Fruit fly (Drosophila melanogaster): ENCODE measurements around the gene sgl.

Gene sgl

dm6 chr3L:6968961-6969814, 4.6 kb upstream of the sgl start, which contains the start of the genes Mis12 and CG9953 (continued):
- TF ChIP-seq CG9437 (GFP tag; optimal IDR thresholded peaks at IDR 0.05), result peak; percentile 92
- TF ChIP-seq CG8359 (GFP tag; optimal IDR thresholded peaks at IDR 0.05; ENCODE audit: borderline replicate concordance), result no peak
- no peak for TF ChIP-seq nau (GFP tag; optimal IDR thresholded peaks at IDR 0.05)
- no peak for TF ChIP-seq CG7987 (GFP tag; optimal IDR thresholded peaks at IDR 0.05)
- TF ChIP-seq maf-S (GFP tag; optimal IDR thresholded peaks at IDR 0.05), result no peak
- no peak for TF ChIP-seq Hey (tag; optimal IDR thresholded peaks at IDR 0.05)
- TF ChIP-seq Sry-β (GFP tag; optimal IDR thresholded peaks at IDR 0.05), result peak; percentile 94
- TF ChIP-seq gsb (GFP tag; IDR thresholded peaks at IDR 0.05), result no peak
- no peak for TF ChIP-seq usp (GFP tag; optimal IDR thresholded peaks at IDR 0.05)
- TF ChIP-seq CG5953 (GFP tag; IDR thresholded peaks at IDR 0.05), result no peak
- 0 out of 2 replicates have a peak, but pooled peaks have one; percentile 19 for TF ChIP-seq onecut (GFP tag; IDR thresholded peaks at IDR 0.05)
- TF ChIP-seq Optix (GFP tag; IDR thresholded peaks at IDR 0.05), result no peak
- TF ChIP-seq oc (tag; optimal IDR thresholded peaks at IDR 0.05), result no peak
- TF ChIP-seq CG5180 (GFP tag; optimal IDR thresholded peaks at IDR 0.05), result peak; percentile 59
- TF ChIP-seq vnd (GFP tag; IDR thresholded peaks at IDR 0.05; ENCODE audit: partially characterized antibody), result no peak
- TF ChIP-seq sens-2 (GFP tag; IDR thresholded peaks at IDR 0.05), result no peak
- no peak for TF ChIP-seq CG3995 (GFP tag; optimal IDR thresholded peaks at IDR 0.05)
- peak; percentile 24 for TF ChIP-seq tin (GFP tag; optimal IDR thresholded peaks at IDR 0.05)
- TF ChIP-seq slp2 (GFP tag; optimal IDR thresholded peaks at IDR 0.05), result no peak
- TF ChIP-seq CG8290 (GFP tag; optimal IDR thresholded peaks at IDR 0.05), result no peak
- no peak for TF ChIP-seq CG8290 (tag; optimal IDR thresholded peaks at IDR 0.05)
- TF ChIP-seq gem (tag; optimal IDR thresholded peaks at IDR 0.05), result peak; percentile 59
- TF ChIP-seq CG33557 (GFP tag; optimal IDR thresholded peaks at IDR 0.05), result peak; percentile 43
- TF ChIP-seq CG1832 (GFP tag; optimal IDR thresholded peaks at IDR 0.05), result no peak
- no peak for TF ChIP-seq bbx (GFP tag; IDR thresholded peaks at IDR 0.05; ENCODE audit: partially characterized antibody)
- peak; percentile 55 for TF ChIP-seq CG11504 (tag; optimal IDR thresholded peaks at IDR 0.05)
- no peak for TF ChIP-seq gt (GFP tag; IDR thresholded peaks at IDR 0.05)
- TF ChIP-seq NfI (GFP tag; optimal IDR thresholded peaks at IDR 0.05), result no peak
- no peak for TF ChIP-seq exex (tag; optimal IDR thresholded peaks at IDR 0.05)
- TF ChIP-seq lbe (GFP tag; optimal IDR thresholded peaks at IDR 0.05), result no peak
- TF ChIP-seq dimm (GFP tag; IDR thresholded peaks at IDR 0.05), result no peak
- peak; percentile 38 for TF ChIP-seq dmrt11E (tag; optimal IDR thresholded peaks at IDR 0.05)
- TF ChIP-seq CG3847 (GFP tag; IDR thresholded peaks at IDR 0.05), result no peak
- TF ChIP-seq CG2129 (GFP tag; IDR thresholded peaks at IDR 0.05; ENCODE audit: partially characterized antibody), result no peak
- no peak for TF ChIP-seq CG10462 (GFP tag; optimal IDR thresholded peaks at IDR 0.05)
- TF ChIP-seq CG13287 (GFP tag; IDR thresholded peaks at IDR 0.05; ENCODE audit: partially characterized antibody), result no peak
- TF ChIP-seq CG10979 (tag; optimal IDR thresholded peaks at IDR 0.05), result peak; percentile 15
- no peak for TF ChIP-seq CG13123 (GFP tag; optimal IDR thresholded peaks at IDR 0.05)
- no peak for TF ChIP-seq CG4854 (GFP tag; optimal IDR thresholded peaks at IDR 0.05)
- no peak for TF ChIP-seq Ets65A (GFP tag)
- TF ChIP-seq CG10654 (GFP tag; optimal IDR thresholded peaks at IDR 0.05), result peak; percentile 12
- peak; percentile 45 for TF ChIP-seq CG7839 (tag; optimal IDR thresholded peaks at IDR 0.05)
- TF ChIP-seq CG18262 (tag; optimal IDR thresholded peaks at IDR 0.05), result peak; percentile 57
- no peak for TF ChIP-seq CrebB (tag; optimal IDR thresholded peaks at IDR 0.05)
- peak; percentile 7 for TF ChIP-seq sug (tag; optimal IDR thresholded peaks at IDR 0.05)
- no peak for TF ChIP-seq CG33213 (GFP tag; optimal IDR thresholded peaks at IDR 0.05)
- no peak for TF ChIP-seq ara (GFP tag; IDR thresholded peaks at IDR 0.05)
- no peak for TF ChIP-seq yki (optimal IDR thresholded peaks at IDR 0.05)
- TF ChIP-seq dmrt99B (tag; optimal IDR thresholded peaks at IDR 0.05), result no peak
- TF ChIP-seq Dbx (GFP tag; IDR thresholded peaks at IDR 0.05), result no peak

Measured in whole organism, embryonic.